Fruit fly (Drosophila melanogaster): Measurements from ENCODE around the gene eEF1alpha2.

eEF1alpha2 gene

dm6 chr3R:31748093-31748996 lies 10.1 kb downstream of the eEF1alpha2 start:
- peak; percentile 8 for TF ChIP-seq CG17801 (GFP tag; optimal IDR thresholded peaks at IDR 0.05; ENCODE audit: partially characterized antibody)

- TF ChIP-seq CG17801 (GFP tag; optimal IDR thresholded peaks at IDR 0.05; ENCODE audit: partially characterized antibody), result no peak
These were observed 16.3 kb downstream of the eEF1alpha2 start, which contains the start of gene salt for dm6 chr3R:31754605-31755004. salt (minus strand) TSS chr3R:31754705.

dm6 chr3R:31758587-31759167 lies 20.4 kb downstream of the eEF1alpha2 start, which contains the start of gene CG2187:
CG2187 (minus strand) TSS chr3R:31758637.
- TF ChIP-seq CG17801 (GFP tag; optimal IDR thresholded peaks at IDR 0.05; ENCODE audit: partially characterized antibody), result no peak

- no peak for TF ChIP-seq CG17801 (GFP tag; optimal IDR thresholded peaks at IDR 0.05; ENCODE audit: partially characterized antibody)
These were observed 23.3 kb downstream of the eEF1alpha2 start, which contains the start of gene Smvt for dm6 chr3R:31761529-31762009. Smvt (minus strand) TSS chr3R:31761579.

dm6 chr3R:31762672-31763071 lies 24.4 kb downstream of the eEF1alpha2 start:
- TF ChIP-seq CG17801 (GFP tag; optimal IDR thresholded peaks at IDR 0.05; ENCODE audit: partially characterized antibody), result no peak

dm6 chr3R:31764672-31765071 lies 26.4 kb downstream of the eEF1alpha2 start, which contains the start of gene CG2150:
CG2150 (minus strand) TSS chr3R:31764772.
- no peak for TF ChIP-seq CG17801 (GFP tag; optimal IDR thresholded peaks at IDR 0.05; ENCODE audit: partially characterized antibody)

dm6 chr3R:31765145-31765544 lies 26.9 kb downstream of the eEF1alpha2 start:
- TF ChIP-seq CG17801 (GFP tag; optimal IDR thresholded peaks at IDR 0.05; ENCODE audit: partially characterized antibody), result no peak

dm6 chr3R:31767528-31767927 lies 29.3 kb downstream of the eEF1alpha2 start:
- TF ChIP-seq CG17801 (GFP tag; optimal IDR thresholded peaks at IDR 0.05; ENCODE audit: partially characterized antibody), result no peak

dm6 chr3R:31768198-31768597 lies 29.9 kb downstream of the eEF1alpha2 start:
- no peak for TF ChIP-seq CG17801 (GFP tag; optimal IDR thresholded peaks at IDR 0.05; ENCODE audit: partially characterized antibody)

- peak; percentile 6 for TF ChIP-seq CG17801 (GFP tag; optimal IDR thresholded peaks at IDR 0.05; ENCODE audit: partially characterized antibody)
These were observed 33.7 kb downstream of the eEF1alpha2 start, which contains the start of the genes betaGlu and sip3 for dm6 chr3R:31771790-31772576. betaGlu (minus strand) TSS chr3R:31771848. sip3 (plus strand) TSS chr3R:31772219.

dm6 chr3R:31776583-31777362 lies 38.5 kb downstream of the eEF1alpha2 start, which contains the start of the genes CG2126 and faf:
CG2126 (minus strand) TSS chr3R:31776652.
faf (plus strand) TSS chr3R:31777020.
- TF ChIP-seq CG17801 (GFP tag; optimal IDR thresholded peaks at IDR 0.05; ENCODE audit: partially characterized antibody), result peak; percentile 75

dm6 chr3R:31777482-31778165 lies 39.4 kb downstream of the eEF1alpha2 start:
- no peak for TF ChIP-seq CG17801 (GFP tag; optimal IDR thresholded peaks at IDR 0.05; ENCODE audit: partially characterized antibody)

Measured in ovary, adult (tissue).